Worm (Caenorhabditis elegans): Measurements from ENCODE around the gene ZK616.61.

- TF ChIP-seq ztf-4 (tag; optimal IDR thresholded peaks at IDR 0.05) (no peak), nhr-6 (tag; optimal IDR thresholded peaks at IDR 0.05) (no peak), sem-4 (tag; optimal IDR thresholded peaks at IDR 0.05) (no peak), unc-39 (tag; optimal IDR thresholded peaks at IDR 0.05) (no peak), ceh-82 (tag; optimal IDR thresholded peaks at IDR 0.05) (no peak), alr-1 (tag; optimal IDR thresholded peaks at IDR 0.05) (no peak), snpc-4 (tag; optimal IDR thresholded peaks at IDR 0.05) (no peak)
Measured at ce11 chrIV:5409112-5409511, 3.7 kb downstream of the ZK616.61 start.

All from whole organism, L2 larva.